Worm (Caenorhabditis elegans) whole organism, late embryonic: Measurements from ENCODE around the gene Y48A6B.14.

Source experiments
- F13H6.1 ChIP-seq: sonication (generic microtip); optimal IDR thresholded peaks from 2 replicates; lab custom pipeline; 2016; ENCODE audit warnings: missing genetic modification characterization, missing compliant biosample characterization
- Y22D7AL.16 ChIP-seq: sonication (generic microtip); optimal IDR thresholded peaks from 2 replicates; lab custom pipeline; 2016; ENCODE audit warnings: missing genetic modification characterization, missing compliant biosample characterization
- ama-1 ChIP-seq: fragments of 150-350 bp; optimal IDR thresholded peaks from 2 replicates; lab custom pipeline; 2014
- eyg-1 ChIP-seq: sonication (generic microtip); optimal IDR thresholded peaks from 2 replicates; lab custom pipeline; 2016; ENCODE audit warnings: missing genotype, missing genetic modification characterization, missing compliant biosample characterization
- hlh-15 ChIP-seq: sonication (generic microtip); optimal IDR thresholded peaks from 2 replicates; lab custom pipeline; 2016; ENCODE audit warnings: missing genetic modification characterization, missing compliant biosample characterization
- pag-3 ChIP-seq: sonication (generic microtip); optimal IDR thresholded peaks from 2 replicates; lab custom pipeline; 2016; ENCODE audit warnings: missing compliant biosample characterization, missing genetic modification characterization, borderline replicate concordance
- pax-1 ChIP-seq: fragments of 150-350 bp; optimal IDR thresholded peaks from 2 replicates; lab custom pipeline; 2014; ENCODE audit warnings: missing biosample characterization, missing genetic modification characterization
- pha-2 ChIP-seq: sonication (generic microtip); optimal IDR thresholded peaks from 2 replicates; lab custom pipeline; 2017; ENCODE audit warnings: mild to moderate bottlenecking, missing genetic modification characterization, missing compliant biosample characterization

- TF ChIP-seq pag-3: no peak
- no peak for TF ChIP-seq Y22D7AL.16 (tag; lab: Kevin White, UChicago)
- no peak for TF ChIP-seq hlh-15
- TF ChIP-seq ama-1 (lab: Kevin White, UChicago): no peak
- no peak for TF ChIP-seq pha-2 (tag; lab: Kevin White, UChicago)
- TF ChIP-seq F13H6.1 (tag; lab: Kevin White, UChicago): no peak
- no peak for TF ChIP-seq eyg-1 (tag; lab: Kevin White, UChicago)
- no peak for TF ChIP-seq pax-1 (tag; lab: Kevin White, UChicago)
Measured at ce11 chrIII:11008869-11009268, 22.5 kb upstream of the Y48A6B.14 start, which contains the start of gene exos-1.
